Fruit fly (Drosophila melanogaster) whole organism, embryonic: Measurements from ENCODE around the gene Srp14.

ENCODE experiments used
- CG1024 ChIP-seq: fragments of 200-800 bp; sonication (Bioruptor generic); IDR thresholded peaks from 2 replicates; pipeline ENCODE4 v1.3.6; 2022; ENCODE audit warnings: missing biosample characterization, missing genetic modification characterization
- CG15601 ChIP-seq: fragments of 200-800 bp; sonication (Bioruptor generic); optimal IDR thresholded peaks from 3 replicates; lab custom pipeline; 2019; ENCODE audit warnings: missing biosample characterization, mild to moderate bottlenecking, missing genetic modification characterization, moderate library complexity
- Sry-β ChIP-seq: fragments of 200-800 bp; sonication (Bioruptor generic); optimal IDR thresholded peaks from 2 replicates; lab custom pipeline; 2018; ENCODE audit warnings: missing biosample characterization, mild to moderate bottlenecking, missing genetic modification characterization, moderate library complexity
- disco-r ChIP-seq: fragments of 200-800 bp; sonication (Bioruptor generic); optimal IDR thresholded peaks from 2 replicates; lab custom pipeline; 2016; ENCODE audit warnings: missing biosample characterization, missing genetic modification characterization
- hb ChIP-seq: fragments of 200-800 bp; sonication (Bioruptor generic); IDR thresholded peaks from 3 replicates; pipeline ENCODE4 v1.3.6; 2022; ENCODE audit warnings: missing biosample characterization, missing genetic modification characterization; ENCODE audit not compliant: partially characterized antibody
- nerfin-1 ChIP-seq: fragments of 200-800 bp; sonication (Bioruptor generic); optimal IDR thresholded peaks from 3 replicates; lab custom pipeline; 2019; ENCODE audit warnings: missing biosample characterization, mild to moderate bottlenecking, missing genetic modification characterization, moderate library complexity
- sisA ChIP-seq: fragments of 200-800 bp; sonication (Bioruptor generic); IDR thresholded peaks from 2 replicates; pipeline ENCODE4 v1.3.6; 2022; ENCODE audit warnings: missing biosample characterization, missing genetic modification characterization
- usp ChIP-seq: fragments of >200 bp; optimal IDR thresholded peaks from 2 replicates; lab custom pipeline; 2017; ENCODE audit warnings: missing biosample characterization, missing genetic modification characterization

- TF ChIP-seq sisA (GFP tag; lab: Robert Waterston, UW): no peak
- TF ChIP-seq hb (GFP tag; lab: Robert Waterston, UW): no peak
- no peak for TF ChIP-seq disco-r (GFP tag; lab: Kevin White, UChicago)
- no peak for TF ChIP-seq CG15601 (tag; lab: Kevin White, UChicago)
- no peak for TF ChIP-seq Sry-β
- TF ChIP-seq usp: no peak
- no peak for TF ChIP-seq CG1024 (GFP tag; lab: Robert Waterston, UW)
- TF ChIP-seq nerfin-1 (tag; lab: Kevin White, UChicago): no peak
Observed at dm6 chr3R:20554300-20554699, 25.6 kb upstream of the Srp14 start, which contains the start of gene att-ORFB.
